Fruit fly (Drosophila melanogaster) whole organism, adult: ENCODE data around the gene p-cup.

Experiments used
- CG11617 ChIP-seq: fragments of 200-800 bp; sonication (Bioruptor generic); optimal IDR thresholded peaks from 2 replicates; lab custom pipeline; 2017; ENCODE audit warnings: mild to moderate bottlenecking, missing biosample characterization, missing genetic modification reagents, missing genetic modification characterization
- CG12768 ChIP-seq: fragments of 200-800 bp; sonication (Bioruptor generic); optimal IDR thresholded peaks from 2 replicates; lab custom pipeline; 2017; ENCODE audit warnings: missing biosample characterization, missing genetic modification characterization, mild to moderate bottlenecking, moderate library complexity, missing genetic modification reagents
- CG14711 ChIP-seq: fragments of 200-800 bp; sonication (Bioruptor generic); optimal IDR thresholded peaks from 2 replicates; lab custom pipeline; 2018; ENCODE audit warnings: missing biosample characterization, mild to moderate bottlenecking, missing genetic modification characterization, moderate library complexity
- CG1620 ChIP-seq: fragments of 200-800 bp; sonication (Bioruptor generic); optimal IDR thresholded peaks from 2 replicates; lab custom pipeline; 2016; ENCODE audit warnings: missing biosample characterization, missing genetic modification characterization
- CG5204 ChIP-seq: fragments of 200-800 bp; sonication (Bioruptor generic); optimal IDR thresholded peaks from 2 replicates; lab custom pipeline; 2016; ENCODE audit warnings: missing biosample characterization, missing genetic modification characterization
- CG7045 ChIP-seq: fragments of 200-800 bp; sonication (Bioruptor generic); optimal IDR thresholded peaks from 2 replicates; lab custom pipeline; 2017; ENCODE audit warnings: missing biosample characterization, mild to moderate bottlenecking, missing genetic modification characterization
- Clk ChIP-seq: fragments of 200-800 bp; sonication (Bioruptor generic); optimal IDR thresholded peaks from 2 replicates; lab custom pipeline; 2017; ENCODE audit warnings: missing biosample characterization, missing genetic modification characterization
- Mnt ChIP-seq: fragments of 200-800 bp; sonication (Bioruptor generic); optimal IDR thresholded peaks from 2 replicates; lab custom pipeline; 2016; ENCODE audit warnings: missing biosample characterization, mild to moderate bottlenecking, missing genetic modification characterization
- bab1 ChIP-seq: fragments of 200-800 bp; sonication (Bioruptor generic); optimal IDR thresholded peaks from 3 replicates; lab custom pipeline; 2019; ENCODE audit warnings: missing biosample characterization, mild to moderate bottlenecking, missing genetic modification characterization, moderate library complexity
- cic ChIP-seq: fragments of 200-800 bp; sonication (Bioruptor generic); optimal IDR thresholded peaks from 2 replicates; lab custom pipeline; 2017; ENCODE audit warnings: missing biosample characterization, mild to moderate bottlenecking, missing genetic modification characterization, moderate library complexity
- ovo ChIP-seq: fragments of 200-800 bp; sonication (Bioruptor generic); optimal IDR thresholded peaks from 2 replicates; lab custom pipeline; 2016; ENCODE audit warnings: missing biosample characterization, missing genetic modification characterization
- tj ChIP-seq: fragments of 200-800 bp; sonication (Bioruptor generic); optimal IDR thresholded peaks from 3 replicates; lab custom pipeline; 2017; ENCODE audit warnings: missing biosample characterization, mild to moderate bottlenecking, missing genetic modification characterization, moderate library complexity

Gene p-cup

DNA sequence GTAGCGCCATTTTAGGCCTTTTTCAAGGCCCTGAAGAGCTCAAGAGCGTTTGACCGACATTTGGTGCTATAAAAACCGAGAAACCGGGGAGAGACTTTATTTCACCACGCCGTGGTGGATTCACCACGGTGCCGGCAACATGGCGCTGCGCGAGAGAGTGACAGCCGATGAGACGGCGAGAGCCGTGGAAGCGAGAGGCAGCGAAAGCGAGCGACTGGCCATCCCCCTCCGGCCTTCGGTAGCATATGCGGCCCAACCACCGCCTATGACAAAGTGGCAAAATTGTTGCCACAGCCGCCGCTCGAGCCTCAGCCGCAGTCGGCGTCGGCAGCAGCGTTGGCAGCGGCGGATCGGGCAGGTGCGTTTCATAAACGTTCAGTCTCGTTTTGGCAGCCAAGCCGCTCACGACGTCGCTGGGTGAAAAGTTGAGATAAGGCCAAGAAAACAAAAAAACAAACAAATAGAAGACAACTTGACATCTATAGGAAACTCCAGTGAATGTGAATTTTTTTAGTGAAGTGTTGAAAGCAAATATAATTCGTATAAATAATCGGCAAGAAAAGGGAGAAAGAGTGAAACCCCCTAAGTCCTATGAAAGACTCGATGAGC is 51.4 kb downstream of the p-cup start, which contains the start of gene B-H1:
TSS of gene B-H1 (plus strand) at position 376 of the 609 bp plus-strand sequence.
- TF ChIP-seq Mnt (GFP tag; lab: Kevin White, UChicago) (no peak), CG11617 (GFP tag; lab: Kevin White, UChicago) (no peak), ovo (GFP tag; lab: Kevin White, UChicago) (no peak), bab1 (no peak), CG14711 (tag; lab: Kevin White, UChicago) (no peak), CG12768 (GFP tag; lab: Kevin White, UChicago) (no peak), cic (no peak), CG5204 (GFP tag; lab: Kevin White, UChicago) (no peak), CG1620 (GFP tag; lab: Kevin White, UChicago) (no peak), Clk (GFP tag; lab: Kevin White, UChicago) (no peak), tj (GFP tag; lab: Kevin White, UChicago) (no peak), CG7045 (GFP tag; lab: Kevin White, UChicago) (no peak)
